Fruit fly (Drosophila melanogaster): ENCODE measurements around the gene CG18530.

dm6 chr3R:12634617-12635016 is 1.5 kb downstream of the CG18530 start, which contains the start of gene CG11598:
- no peak for TF ChIP-seq CG8478 (optimal IDR thresholded peaks at IDR 0.05)
- TF ChIP-seq CTCF (optimal IDR thresholded peaks at IDR 0.05): no peak
